Worm (Caenorhabditis elegans) whole organism, L1 larva: Measurements from ENCODE around the gene pyt-1.

ENCODE experiments used
- C16A3.4 ChIP-seq: fragments of 150-350 bp; optimal IDR thresholded peaks from 2 replicates; lab custom pipeline; 2014; ENCODE audit warnings: missing biosample characterization, missing genetic modification characterization
- C34B4.2 ChIP-seq: sonication (generic microtip); optimal IDR thresholded peaks from 2 replicates; lab custom pipeline; 2017; ENCODE audit warnings: mild to moderate bottlenecking, missing genetic modification characterization, missing compliant biosample characterization
- Y116A8C.19 ChIP-seq: sonication (generic microtip); optimal IDR thresholded peaks from 2 replicates; lab custom pipeline; 2016; ENCODE audit warnings: missing compliant biosample characterization, missing genetic modification characterization, borderline replicate concordance
- ama-1 ChIP-seq: fragments of 150-350 bp; optimal IDR thresholded peaks from 2 replicates; lab custom pipeline; 2014
- blmp-1 ChIP-seq: fragments of 150-350 bp; optimal IDR thresholded peaks from 2 replicates; lab custom pipeline; 2014; ENCODE audit warnings: missing biosample characterization, missing genetic modification characterization
- ces-1 ChIP-seq: fragments of 150-350 bp; optimal IDR thresholded peaks from 2 replicates; lab custom pipeline; 2014; ENCODE audit warnings: missing biosample characterization, missing genetic modification reagents, missing genetic modification characterization
- dpl-1 ChIP-seq, 3 experiments: fragments of 150-350 bp in 2 of 3; sonication (generic microtip) in 1 of 3; optimal IDR thresholded peaks; 2 replicates each; lab custom pipeline; 2014 to 2017; ENCODE audit warnings: missing biosample characterization in 3 of 3, missing genetic modification characterization in 3 of 3, missing genetic modification reagents in 3 of 3
- dsc-1 ChIP-seq: sonication (generic microtip); optimal IDR thresholded peaks from 2 replicates; lab custom pipeline; 2016; ENCODE audit warnings: mild to moderate bottlenecking, missing genetic modification characterization, missing compliant biosample characterization
- elt-2 ChIP-seq: sonication (generic microtip); optimal IDR thresholded peaks from 2 replicates; lab custom pipeline; 2016; ENCODE audit warnings: missing genetic modification characterization, mild to moderate bottlenecking, inconsistent platforms, missing compliant biosample characterization, missing genetic modification reagents
- elt-3 ChIP-seq, 6 experiments: fragments of 150-350 bp in 1 of 6; sonication (generic microtip); optimal IDR thresholded peaks; 2 replicates each; lab custom pipeline; 2017 to 2018; ENCODE audit warnings: missing biosample characterization in 6 of 6, missing genetic modification characterization in 6 of 6, inconsistent platforms in 1 of 6
- fkh-10 ChIP-seq: sonication (generic microtip); optimal IDR thresholded peaks from 2 replicates; lab custom pipeline; 2017; ENCODE audit warnings: missing biosample characterization, missing genetic modification reagents, missing genetic modification characterization
- fkh-4 ChIP-seq: sonication (generic microtip); optimal IDR thresholded peaks from 2 replicates; lab custom pipeline; 2016; ENCODE audit warnings: missing compliant biosample characterization, missing genetic modification characterization, borderline replicate concordance
- fkh-8 ChIP-seq: sonication (generic microtip); optimal IDR thresholded peaks from 2 replicates; lab custom pipeline; 2016; ENCODE audit warnings: mild to moderate bottlenecking, missing genetic modification characterization, missing compliant biosample characterization
- fos-1 ChIP-seq: fragments of 150-350 bp; optimal IDR thresholded peaks from 2 replicates; lab custom pipeline; 2014; ENCODE audit warnings: missing biosample characterization, missing genetic modification characterization
- hlh-17 ChIP-seq: fragments of 200-800 bp; sonication (Bioruptor generic); optimal IDR thresholded peaks from 2 replicates; lab custom pipeline; 2018; ENCODE audit warnings: missing genetic modification characterization, mild to moderate bottlenecking, missing compliant biosample characterization, moderate library complexity, borderline replicate concordance
- hpl-2 ChIP-seq: fragments of 150-350 bp; optimal IDR thresholded peaks from 2 replicates; lab custom pipeline; 2014; ENCODE audit warnings: missing biosample characterization, missing genetic modification reagents, missing genetic modification characterization
- irx-1 ChIP-seq: sonication (generic microtip); optimal IDR thresholded peaks from 2 replicates; lab custom pipeline; 2016; ENCODE audit warnings: missing genetic modification characterization, missing compliant biosample characterization
- jun-1 ChIP-seq: fragments of 150-350 bp; optimal IDR thresholded peaks from 2 replicates; lab custom pipeline; 2014; ENCODE audit warnings: missing biosample characterization, missing genetic modification reagents, missing genetic modification characterization
- lin-15B ChIP-seq: fragments of 150-350 bp; sonication (generic microtip); optimal IDR thresholded peaks from 3 replicates; lab custom pipeline; 2014; ENCODE audit warnings: missing biosample characterization, missing genetic modification characterization
- lir-3 ChIP-seq: sonication (generic microtip); optimal IDR thresholded peaks from 2 replicates; lab custom pipeline; 2016; ENCODE audit warnings: mild to moderate bottlenecking, missing genetic modification characterization, moderate library complexity, missing compliant biosample characterization; ENCODE audit not compliant: poor library complexity
- nhr-19 ChIP-seq: fragments of 200-800 bp; sonication (Bioruptor generic); conservative IDR thresholded peaks from 2 replicates; pipeline ENCODE4 v1.3.6; 2022; ENCODE audit warnings: missing genetic modification characterization, missing compliant biosample characterization
- nhr-20 ChIP-seq: sonication (generic microtip); optimal IDR thresholded peaks from 2 replicates; lab custom pipeline; 2016; ENCODE audit warnings: mild to moderate bottlenecking, missing genetic modification characterization, missing compliant biosample characterization
- nhr-47 ChIP-seq: sonication (generic microtip); optimal IDR thresholded peaks from 2 replicates; lab custom pipeline; 2016; ENCODE audit warnings: mild to moderate bottlenecking, missing genetic modification characterization, moderate library complexity, missing compliant biosample characterization
- nhr-76 ChIP-seq: sonication (generic microtip); optimal IDR thresholded peaks from 2 replicates; lab custom pipeline; 2017; ENCODE audit warnings: missing biosample characterization, missing genetic modification characterization
- nhr-85 ChIP-seq: sonication (generic microtip); peaks from one replicate; lab custom pipeline; 2016; ENCODE audit warnings: missing genetic modification characterization, inconsistent platforms, missing compliant biosample characterization
- nhr-90 ChIP-seq: sonication (generic microtip); optimal IDR thresholded peaks from 2 replicates; lab custom pipeline; 2016; ENCODE audit warnings: mild to moderate bottlenecking, missing genetic modification characterization, missing compliant biosample characterization; ENCODE audit not compliant: poor library complexity
- pqm-1 ChIP-seq: sonication (generic microtip); optimal IDR thresholded peaks from 3 replicates; lab custom pipeline; 2017; ENCODE audit warnings: missing biosample characterization, missing genetic modification characterization
- snpc-4 ChIP-seq: fragments of 150-350 bp; optimal IDR thresholded peaks from 2 replicates; lab custom pipeline; 2014; ENCODE audit warnings: missing biosample characterization, missing genetic modification characterization
- snu-23 ChIP-seq: sonication (generic microtip); optimal IDR thresholded peaks from 2 replicates; lab custom pipeline; 2016; ENCODE audit warnings: missing genetic modification characterization, missing compliant biosample characterization
- sox-4 ChIP-seq: sonication (generic microtip); optimal IDR thresholded peaks from 2 replicates; lab custom pipeline; 2016; ENCODE audit warnings: missing genetic modification characterization, missing compliant biosample characterization
- sup-37 ChIP-seq: fragments of 200-800 bp; sonication (Bioruptor generic); optimal IDR thresholded peaks from 2 replicates; lab custom pipeline; 2018; ENCODE audit warnings: mild to moderate bottlenecking, missing genetic modification characterization, missing compliant biosample characterization
- swsn-7 ChIP-seq: sonication (generic microtip); optimal IDR thresholded peaks from 2 replicates; lab custom pipeline; 2016; ENCODE audit warnings: missing genetic modification characterization, missing compliant biosample characterization
- tbx-2 ChIP-seq: sonication (generic microtip); optimal IDR thresholded peaks from 2 replicates; lab custom pipeline; 2016; ENCODE audit warnings: missing genetic modification characterization, missing compliant biosample characterization
- tlp-1 ChIP-seq: fragments of 150-350 bp; optimal IDR thresholded peaks from 2 replicates; lab custom pipeline; 2014; ENCODE audit warnings: missing biosample characterization, missing genetic modification characterization
- unc-86 ChIP-seq: sonication (generic microtip); optimal IDR thresholded peaks from 2 replicates; lab custom pipeline; 2016; ENCODE audit warnings: missing genetic modification characterization, missing compliant biosample characterization
- zip-4 ChIP-seq: fragments of 200-800 bp; sonication (Bioruptor generic); optimal IDR thresholded peaks from 2 replicates; lab custom pipeline; 2018; ENCODE audit warnings: mild to moderate bottlenecking, missing genetic modification characterization, moderate library complexity, missing compliant biosample characterization

pyt-1 gene

ce11 chrV:10221317-10221716 lies 7.8 kb downstream of the pyt-1 start, which contains the start of the genes fipr-5 and fipr-9:
fipr-5 (minus strand) TSS chrV:10221417.
fipr-9 (plus strand) TSS chrV:10221662.
- no peak for TF ChIP-seq irx-1 (tag; lab: Kevin White, UChicago)
- no peak for TF ChIP-seq fkh-10 (GFP tag; lab: Kevin White, UChicago)
- no peak for TF ChIP-seq nhr-19
- TF ChIP-seq sup-37 (GFP tag; lab: Kevin White, UChicago): no peak
- no peak for TF ChIP-seq zip-4 (GFP tag; lab: Kevin White, UChicago)
- no peak for TF ChIP-seq pqm-1 (tag; lab: Kevin White, UChicago)
- TF ChIP-seq tbx-2 (tag; lab: Kevin White, UChicago): no peak
- no peak for TF ChIP-seq fkh-8 (tag; lab: Kevin White, UChicago)
- no peak for TF ChIP-seq lin-15B (tag; lab: Kevin White, UChicago)
- no peak for TF ChIP-seq ama-1 (lab: Kevin White, UChicago)
- TF ChIP-seq, all 84 proteins: peak for 0

- TF ChIP-seq fkh-4 (no peak), nhr-20 (tag; lab: Kevin White, UChicago) (no peak)
Measured at ce11 chrV:10220605-10221004, 8.5 kb downstream of the pyt-1 start, which contains the start of gene C12D8.13. C12D8.13 (minus strand) TSS chrV:10220705.

ce11 chrV:10216724-10217123 lies 12.4 kb downstream of the pyt-1 start, which contains the start of gene ZK856.14:
ZK856.14 (plus strand) TSS chrV:10217024.
- TF ChIP-seq fkh-10 (GFP tag; lab: Kevin White, UChicago): no peak
- TF ChIP-seq elt-2: no peak
- no peak for TF ChIP-seq dsc-1 (tag; lab: Kevin White, UChicago)
- no peak for TF ChIP-seq nhr-76
- TF ChIP-seq zip-4 (GFP tag; lab: Kevin White, UChicago): no peak
- no peak for TF ChIP-seq C16A3.4

- no peak for TF ChIP-seq blmp-1 (tag; lab: Kevin White, UChicago)
- TF ChIP-seq lir-3 (tag; lab: Kevin White, UChicago): no peak
- TF ChIP-seq hpl-2 (GFP tag; lab: Kevin White, UChicago): no peak
Measured at ce11 chrV:10212627-10213026, 16.5 kb downstream of the pyt-1 start, which contains the start of gene hpo-40. hpo-40 (plus strand) TSS chrV:10212927.

DNA sequence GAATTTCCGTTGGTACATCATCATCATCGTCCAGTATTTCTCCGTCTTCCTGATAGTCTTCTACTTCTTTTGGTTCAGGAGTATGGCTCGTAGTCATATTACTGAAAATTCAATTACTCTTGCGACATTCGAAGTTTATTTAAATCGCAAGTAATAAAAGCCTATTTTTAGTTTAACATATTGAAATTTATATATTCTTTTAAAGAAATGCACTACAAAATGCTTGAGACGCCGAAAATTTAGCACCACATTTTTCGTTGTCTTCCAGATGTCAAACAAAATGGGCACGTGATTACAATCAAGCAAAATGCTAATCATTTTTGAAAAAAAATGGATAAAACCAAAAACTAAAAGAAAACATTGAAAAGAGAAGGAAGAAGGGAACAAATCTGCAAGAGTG lies 17.1 kb downstream of the pyt-1 start, which contains the start of gene zhit-3:
Gene zhit-3, minus strand, starts transcription at position 101 of the 400 bp plus-strand sequence.
- TF ChIP-seq Y116A8C.19 (no peak), elt-3 (tag; optimal IDR thresholded peaks at IDR 0.05; lab: Kevin White, UChicago) (no peak), jun-1 (tag; lab: Kevin White, UChicago) (no peak), C34B4.2 (tag; lab: Kevin White, UChicago) (no peak)

ce11 chrV:10210244-10210643 lies 18.9 kb downstream of the pyt-1 start, which contains the start of gene tftc-3:
tftc-3 (minus strand) TSS chrV:10210344.
- TF ChIP-seq sox-4 (tag; lab: Kevin White, UChicago) (no peak), nhr-76 (no peak), nhr-47 (no peak), snu-23 (GFP tag; lab: Kevin White, UChicago) (no peak)

DNA sequence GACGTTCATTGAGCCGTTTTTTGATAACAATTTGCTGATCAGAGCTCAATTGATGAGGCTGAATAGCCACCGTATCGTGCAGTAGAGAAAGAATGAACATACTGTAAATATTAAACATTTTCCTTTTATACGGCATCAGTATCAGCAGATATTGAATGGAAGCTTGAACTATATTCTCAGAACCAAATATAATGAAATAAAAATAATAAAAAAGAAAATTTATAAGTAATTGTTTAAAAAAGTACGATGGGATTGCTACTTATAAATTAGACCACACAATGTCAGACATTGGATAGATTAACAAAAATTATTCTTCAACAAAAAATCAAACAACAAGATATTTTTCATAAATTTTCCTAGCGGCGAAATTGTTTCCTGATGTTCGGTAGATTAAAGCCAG lies 22.6 kb downstream of the pyt-1 start, which contains the start of gene rpc-25:
Gene rpc-25, minus strand, starts transcription at position 101 of the 400 bp plus-strand sequence.
- TF ChIP-seq nhr-85 (tag; lab: Kevin White, UChicago) (no peak), nhr-90 (no peak), tlp-1 (tag; lab: Kevin White, UChicago) (no peak), dpl-1 (GFP tag; optimal IDR thresholded peaks at IDR 0.05; lab: Kevin White, UChicago) (no peak), fos-1 (tag; lab: Kevin White, UChicago) (no peak), snpc-4 (tag; lab: Kevin White, UChicago) (no peak), fkh-8 (tag; lab: Kevin White, UChicago) (no peak), irx-1 (tag; lab: Kevin White, UChicago) (no peak), ces-1 (GFP tag; lab: Kevin White, UChicago) (no peak), nhr-76 (no peak), swsn-7 (tag; lab: Kevin White, UChicago) (no peak), hlh-17 (GFP tag; lab: Kevin White, UChicago) (no peak), unc-86 (tag; lab: Kevin White, UChicago) (no peak)
